Worm (Caenorhabditis elegans): ENCODE measurements around the gene D1022.4.
A peak's percentile ranks its signal among the peaks of the same experiment; 100 is the strongest.
"Not testable (repeated sequence)": the region's sequence is repeated elsewhere in the genome, so short reads cannot be mapped to it uniquely, and the experiment has no call there.

Gene D1022.4

ce11 chrII:7459205-7459604, 2.1 kb upstream of the D1022.4 start, which contains the start of gene D1022.2:
D1022.2 (plus strand) TSS chrII:7459505.
- TF ChIP-seq Y105C5A.15 (GFP tag; IDR thresholded peaks at IDR 0.05) (0 out of 2 replicates have a peak, but pooled peaks have one; percentile 14), ceh-44 (GFP tag; IDR thresholded peaks at IDR 0.05) (no peak)

DNA sequence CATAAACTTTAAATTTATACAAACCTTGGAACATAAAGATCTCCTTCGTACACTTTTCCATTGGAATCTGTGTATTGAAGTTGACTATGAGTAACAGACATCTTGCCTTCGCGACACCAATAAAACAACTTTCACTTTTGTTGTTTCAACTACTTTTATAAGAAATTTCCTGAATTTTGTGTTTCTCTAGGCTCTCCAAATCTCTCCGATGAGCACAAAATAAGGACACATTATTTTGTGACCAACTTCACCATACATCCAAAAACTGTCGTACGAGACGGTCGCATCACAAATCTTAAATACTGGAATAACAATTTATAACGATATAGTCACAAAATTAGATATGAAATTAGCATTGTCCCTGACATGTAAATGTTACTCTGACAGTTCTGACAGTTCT, 1.6 kb upstream of the D1022.4 start, which contains the start of gene D1022.5:
D1022.5 (minus strand) TSS at position 101 of the 400 bp plus-strand sequence.
- TF ChIP-seq tra-1 (GFP tag; IDR thresholded peaks at IDR 0.05): no peak
- TF ChIP-seq ceh-20 (GFP tag; IDR thresholded peaks at IDR 0.05): no peak
- TF ChIP-seq vab-7 (GFP tag; IDR thresholded peaks at IDR 0.05): no peak
- peak; percentile 54 for TF ChIP-seq nhr-102 (tag; optimal IDR thresholded peaks at IDR 0.05)
- no peak for TF ChIP-seq lsy-2 (tag; optimal IDR thresholded peaks at IDR 0.05)

DNA sequence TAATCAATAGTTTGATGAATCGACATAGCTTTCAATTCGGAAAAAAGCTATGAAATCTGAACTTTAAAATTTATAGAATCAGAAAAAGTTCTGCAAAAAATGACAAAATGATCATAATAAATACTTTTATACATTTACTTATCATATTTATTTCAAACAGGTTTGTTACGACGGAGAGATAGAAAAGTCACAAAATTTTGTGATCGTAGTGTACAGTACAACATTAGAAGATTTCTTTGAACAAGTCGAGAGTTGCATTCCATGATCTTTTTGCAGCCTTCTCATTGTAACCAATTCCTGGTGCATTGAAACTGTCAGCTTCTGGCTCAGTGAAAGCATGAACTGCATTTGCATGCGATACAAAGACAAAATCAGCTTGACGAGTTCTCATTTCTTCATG, 908 bp downstream of the D1022.4 start, which contains the start of gene D1022.3:
D1022.3 (minus strand) TSS at position 101 of the 400 bp plus-strand sequence.
- TF ChIP-seq spr-1 (tag; optimal IDR thresholded peaks at IDR 0.05) (no peak), unc-62 (GFP tag; optimal IDR thresholded peaks at IDR 0.05 in 1 of 2) (peak in 1 of 2 experiments; percentile 29), unc-62 (tag; optimal IDR thresholded peaks at IDR 0.05) (no peak), nhr-28 (tag; optimal IDR thresholded peaks at IDR 0.05) (peak; percentile 58), F37D6.2 (tag; optimal IDR thresholded peaks at IDR 0.05) (no peak)

DNA sequence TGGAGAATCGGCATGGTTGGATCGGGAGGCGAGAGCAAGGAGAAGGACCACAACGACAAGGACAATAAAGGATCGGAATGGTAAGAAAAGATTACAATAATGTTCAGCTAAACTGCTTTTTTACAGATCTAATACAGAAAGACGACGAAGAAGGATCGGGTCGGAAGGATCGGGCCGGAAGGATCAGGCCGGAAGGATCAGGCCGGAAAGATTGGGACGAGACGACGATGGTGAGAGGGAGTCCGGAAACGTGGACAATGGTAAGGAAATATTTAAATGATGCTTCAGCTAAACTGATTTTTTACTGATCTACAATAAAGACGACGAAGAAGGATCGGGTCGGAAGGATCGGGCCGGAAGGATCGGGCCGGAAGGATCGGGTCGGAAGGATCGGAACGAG, 10.4 kb downstream of the D1022.4 start:
- peak; percentile 74 for TF ChIP-seq set-16 (GFP tag; IDR thresholded peaks at IDR 0.05)
- peak; percentile 62; the same call in 1 of the 2 replicates for TF ChIP-seq dmd-8 (GFP tag; IDR thresholded peaks at IDR 0.05)
- 0 out of 2 replicates have a peak, but pooled peaks have one; percentile 53 for TF ChIP-seq Y105C5A.15 (GFP tag; IDR thresholded peaks at IDR 0.05)

DNA sequence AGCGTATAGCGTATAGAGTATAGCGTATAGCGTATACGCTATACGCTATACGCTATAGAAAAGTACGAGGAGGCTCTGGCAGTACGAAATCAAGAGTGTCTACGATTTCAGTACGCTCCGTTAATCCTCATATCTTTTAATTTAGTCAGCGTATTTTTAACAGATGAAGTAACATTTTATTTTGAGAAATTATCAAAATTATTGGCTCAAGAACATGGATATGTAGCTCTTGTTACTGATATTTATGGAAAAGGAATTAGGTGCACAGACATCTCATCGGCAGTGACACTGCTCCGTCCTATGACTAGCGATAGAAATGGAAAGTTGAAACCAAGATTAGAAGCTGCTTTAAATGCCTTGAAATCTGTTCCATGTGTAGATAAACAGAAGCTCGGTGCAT, 22.1 kb downstream of the D1022.4 start, which contains the start of gene K02A2.1:
K02A2.1 (plus strand) TSS at position 301 of the 400 bp plus-strand sequence.
- not testable (repeated sequence) for TF ChIP-seq Y105C5A.15 (GFP tag; IDR thresholded peaks at IDR 0.05); Y5F2A.4 (GFP tag; optimal IDR thresholded peaks at IDR 0.05); Y75B8A.6 (GFP tag; IDR thresholded peaks at IDR 0.05)

DNA sequence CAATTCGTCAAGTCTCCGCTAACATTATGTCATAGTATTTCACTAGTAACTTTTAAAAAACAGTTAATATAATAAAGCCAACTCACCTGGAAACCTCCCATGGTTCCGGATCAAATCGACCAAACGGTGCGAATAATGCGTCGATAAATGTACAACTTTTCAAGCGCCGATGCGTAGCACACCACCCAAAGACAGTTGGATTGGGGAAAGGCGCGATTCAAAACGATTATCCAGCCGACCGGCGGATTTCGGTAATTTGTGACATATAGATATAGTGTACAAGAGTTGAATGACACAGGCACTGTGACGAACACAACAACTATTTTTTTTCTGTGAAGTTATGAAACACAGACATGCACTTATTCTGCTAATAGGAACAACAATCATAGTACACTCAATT, 22.9 kb downstream of the D1022.4 start, which contains the start of gene kcc-3:
kcc-3 (minus strand) TSS at position 101 of the 400 bp plus-strand sequence.
- no peak for TF ChIP-seq rbr-2 (tag; optimal IDR thresholded peaks at IDR 0.05)

DNA sequence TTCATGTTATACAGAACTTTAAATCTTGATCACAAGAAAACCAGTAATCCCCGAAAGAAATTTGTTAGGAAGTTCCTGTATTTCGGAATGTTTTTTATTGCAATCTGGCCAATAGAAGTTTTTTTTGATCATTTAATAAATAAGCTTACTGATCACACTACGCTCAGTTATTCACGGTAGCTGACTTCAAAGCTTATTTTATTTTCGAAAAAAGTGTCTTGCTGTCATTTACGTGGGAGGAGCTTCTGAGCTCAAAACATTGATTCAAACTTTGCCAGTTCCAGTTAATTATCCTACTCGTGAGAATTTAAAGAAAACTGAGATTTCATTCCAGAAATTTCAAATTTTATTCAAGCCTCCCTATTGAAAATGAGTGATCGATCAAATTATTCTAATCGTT, 24.8 kb downstream of the D1022.4 start, which contains the start of gene srd-54:
srd-54 (plus strand) TSS at position 301 of the 400 bp plus-strand sequence.
- TF ChIP-seq attf-4 (tag; optimal IDR thresholded peaks at IDR 0.05): no peak
- no peak for TF ChIP-seq tra-1 (GFP tag; IDR thresholded peaks at IDR 0.05)
- no peak for TF ChIP-seq lin-1 (GFP tag; IDR thresholded peaks at IDR 0.05)
- no peak for TF ChIP-seq mxl-2 (GFP tag; conservative IDR thresholded peaks at IDR 0.05)
- TF ChIP-seq madf-9 (GFP tag; conservative IDR thresholded peaks at IDR 0.05): no peak
- no peak for TF ChIP-seq ces-1 (GFP tag; optimal IDR thresholded peaks at IDR 0.05)
- no peak for TF ChIP-seq nhr-237 (tag; optimal IDR thresholded peaks at IDR 0.05)
- no peak for TF ChIP-seq vab-7 (GFP tag; IDR thresholded peaks at IDR 0.05)
- TF ChIP-seq lin-39 (tag; optimal IDR thresholded peaks at IDR 0.05): no peak
- TF ChIP-seq Y105C5A.15 (GFP tag; IDR thresholded peaks at IDR 0.05): no peak
- TF ChIP-seq nhr-25 (tag; optimal IDR thresholded peaks at IDR 0.05; ENCODE audit: borderline replicate concordance, insufficient read depth): no peak

DNA sequence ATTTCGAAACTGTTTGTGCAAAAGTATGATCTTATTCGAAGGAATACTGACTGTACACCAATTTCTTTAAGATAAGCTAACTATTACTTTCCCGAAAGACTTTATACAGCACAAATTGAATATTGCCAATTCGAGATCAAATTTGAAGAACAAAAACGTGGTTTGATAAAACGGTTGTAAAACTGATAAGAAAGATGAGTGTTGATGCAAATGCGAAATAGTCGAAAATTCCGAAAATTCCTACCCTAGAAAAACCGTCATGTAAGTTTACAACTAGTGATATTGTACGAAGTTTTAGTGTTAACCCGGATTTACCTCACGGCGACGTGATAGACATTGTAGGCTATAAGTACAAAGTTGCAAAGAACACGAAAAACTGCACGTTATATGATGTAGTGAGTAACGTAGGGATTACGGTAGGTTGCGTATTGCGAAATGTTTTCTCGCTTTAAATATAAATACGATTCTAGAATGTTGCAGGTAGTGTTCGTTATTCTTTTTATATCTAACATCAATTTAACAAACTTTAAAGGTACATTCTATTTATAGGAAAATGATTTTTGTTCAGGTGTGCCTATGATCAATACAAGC, 36.2 kb downstream of the D1022.4 start:
- peak; percentile 33 for TF ChIP-seq dmd-6 (GFP tag; IDR thresholded peaks at IDR 0.05)
- peak in 1 of 2 experiments; percentile 6 for TF ChIP-seq mdl-1 (tag; optimal IDR thresholded peaks at IDR 0.05)
- TF ChIP-seq nhr-28 (tag; optimal IDR thresholded peaks at IDR 0.05): peak; percentile 94
- TF ChIP-seq pqm-1 (tag; optimal IDR thresholded peaks at IDR 0.05): peak; percentile 77
- peak in 1 of 2 experiments; percentile 20 for TF ChIP-seq unc-62 (GFP tag; optimal IDR thresholded peaks at IDR 0.05 in 1 of 2)
- TF ChIP-seq unc-62 (tag; optimal IDR thresholded peaks at IDR 0.05): no peak
- TF ChIP-seq nhr-76 (tag; optimal IDR thresholded peaks at IDR 0.05): no peak
